Worm (Caenorhabditis elegans) whole organism, mixed stage, embryonic: ENCODE results near the gene ZC374.2.

Source experiments
- blmp-1 ChIP-seq: fragments of 150-350 bp; optimal IDR thresholded peaks from 2 replicates; lab custom pipeline; 2014; ENCODE audit warnings: missing biosample characterization, missing genetic modification characterization
- ces-1 ChIP-seq: fragments of 150-350 bp; optimal IDR thresholded peaks from 2 replicates; lab custom pipeline; 2014; ENCODE audit warnings: missing biosample characterization, missing genetic modification reagents, missing genetic modification characterization
- elt-3 ChIP-seq: fragments of 150-350 bp; optimal IDR thresholded peaks from 2 replicates; lab custom pipeline; 2014; ENCODE audit warnings: missing biosample characterization, missing genetic modification characterization
- ham-2 ChIP-seq: fragments of 200-800 bp; sonication (Bioruptor generic); optimal IDR thresholded peaks from 2 replicates; lab custom pipeline; 2018; ENCODE audit warnings: mild to moderate bottlenecking, missing genetic modification characterization, missing compliant biosample characterization
- lin-13 ChIP-seq: fragments of 150-350 bp; optimal IDR thresholded peaks from 2 replicates; lab custom pipeline; 2014; ENCODE audit warnings: missing biosample characterization, missing genetic modification characterization
- lsy-2 ChIP-seq: fragments of 150-350 bp; optimal IDR thresholded peaks from 2 replicates; lab custom pipeline; 2014; ENCODE audit warnings: missing biosample characterization, missing genetic modification characterization
- mab-5 ChIP-seq: fragments of 150-350 bp; optimal IDR thresholded peaks from 2 replicates; lab custom pipeline; 2014; ENCODE audit warnings: missing biosample characterization, missing genetic modification characterization
- nhr-12 ChIP-seq: fragments of 150-350 bp; optimal IDR thresholded peaks from 2 replicates; lab custom pipeline; 2014; ENCODE audit warnings: missing biosample characterization, missing genetic modification characterization
- nhr-237 ChIP-seq: fragments of 150-350 bp; optimal IDR thresholded peaks from 2 replicates; lab custom pipeline; 2014; ENCODE audit warnings: missing biosample characterization, missing genetic modification characterization
- sptf-1 ChIP-seq: sonication (generic microtip); optimal IDR thresholded peaks from 2 replicates; lab custom pipeline; 2017; ENCODE audit warnings: mild to moderate bottlenecking, missing genetic modification characterization, moderate library complexity, missing compliant biosample characterization
- unc-39 ChIP-seq: fragments of 150-350 bp; optimal IDR thresholded peaks from 2 replicates; lab custom pipeline; 2014; ENCODE audit warnings: missing biosample characterization, missing genetic modification characterization
- unc-62 ChIP-seq: fragments of 150-350 bp; optimal IDR thresholded peaks from 2 replicates; lab custom pipeline; 2014; ENCODE audit warnings: missing biosample characterization, missing genetic modification reagents, missing genetic modification characterization
- zip-8 ChIP-seq: fragments of 150-350 bp; optimal IDR thresholded peaks from 2 replicates; lab custom pipeline; 2014; ENCODE audit warnings: missing biosample characterization, missing genetic modification characterization
- ztf-11 ChIP-seq: fragments of 150-350 bp; optimal IDR thresholded peaks from 2 replicates; lab custom pipeline; 2014; ENCODE audit warnings: missing biosample characterization, missing genetic modification characterization

DNA sequence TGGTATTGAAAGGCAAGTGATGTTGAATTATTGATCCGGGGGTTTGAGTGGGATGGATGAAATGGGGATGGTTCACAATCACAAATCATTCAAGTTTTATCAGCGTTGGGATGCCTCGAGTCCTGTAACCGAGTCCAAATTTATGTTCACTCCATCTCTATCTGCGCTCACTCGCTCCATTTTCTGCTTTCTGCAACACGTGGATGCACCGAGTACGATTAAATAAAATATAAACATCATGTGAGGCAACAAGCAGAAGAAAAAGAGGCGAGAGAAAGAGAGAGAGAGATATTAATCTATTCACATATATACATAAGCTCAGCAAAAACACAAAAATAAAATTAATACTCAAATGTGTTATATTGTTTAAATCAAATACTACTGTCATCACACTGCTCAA, 54.1 kb downstream of the ZC374.2 start:
- TF ChIP-seq blmp-1 (no peak), nhr-237 (tag; lab: Kevin White, UChicago) (no peak), sptf-1 (tag; lab: Kevin White, UChicago) (no peak), ztf-11 (tag; lab: Kevin White, UChicago) (no peak), mab-5 (tag; lab: Kevin White, UChicago) (no peak), lin-13 (tag; lab: Kevin White, UChicago) (no peak), zip-8 (tag; lab: Kevin White, UChicago) (no peak), elt-3 (no peak), ces-1 (GFP tag; lab: Kevin White, UChicago) (no peak), ham-2 (no peak), unc-62 (no peak), nhr-12 (no peak), unc-39 (no peak), lsy-2 (no peak)
